Worm (Caenorhabditis elegans): ENCODE results near the gene K07H8.8.
A peak's percentile ranks its signal among the peaks of the same experiment; 100 is the strongest.

- TF ChIP-seq dmd-9 (GFP tag; IDR thresholded peaks at IDR 0.05) (no peak), hlh-11 (tag; optimal IDR thresholded peaks at IDR 0.05) (peak; percentile 25), dpl-1 (GFP tag; optimal IDR thresholded peaks at IDR 0.05) (no peak), ztf-11 (tag; optimal IDR thresholded peaks at IDR 0.05) (no peak), fos-1 (tag; optimal IDR thresholded peaks at IDR 0.05) (no peak), lin-39 (tag; optimal IDR thresholded peaks at IDR 0.05) (no peak), pha-4 (GFP tag; IDR thresholded peaks at IDR 0.05) (no peak), pha-4 (tag; optimal IDR thresholded peaks at IDR 0.05) (no peak), Y75B8A.6 (GFP tag; IDR thresholded peaks at IDR 0.05) (no peak), T20F7.1 (GFP tag; optimal IDR thresholded peaks at IDR 0.05) (no peak), nhr-11 (tag; optimal IDR thresholded peaks at IDR 0.05) (peak; percentile 22)
These were observed 35.8 kb downstream of the K07H8.8 start for ce11 chrIV:8232428-8232827.
